Worm (Caenorhabditis elegans): ENCODE data around the gene T21D12.11.

The T21D12.11 gene

DNA sequence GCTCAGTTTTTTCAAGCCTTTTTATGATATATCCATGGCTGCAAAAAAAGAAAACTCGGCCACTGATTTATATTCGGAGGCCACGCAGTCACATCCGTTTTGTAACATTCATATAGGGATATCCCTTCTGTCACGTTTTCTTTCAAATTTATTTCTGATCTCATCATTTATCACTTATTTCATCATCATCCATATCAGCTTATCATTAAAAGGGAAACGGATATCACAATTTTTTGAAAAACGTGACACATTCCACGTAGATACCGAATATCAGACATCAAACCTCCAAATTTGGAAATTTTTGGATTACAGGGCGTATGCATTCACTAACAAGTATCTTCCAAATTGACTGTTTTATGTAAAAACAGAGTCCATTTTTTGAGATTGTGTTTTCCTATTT is 33.5 kb downstream of the T21D12.11 start (continued):
- TF ChIP-seq nhr-42 (GFP tag; IDR thresholded peaks at IDR 0.05) (no peak), zip-2 (tag; optimal IDR thresholded peaks at IDR 0.05) (no peak), unc-39 (tag; optimal IDR thresholded peaks at IDR 0.05) (no peak), lsy-2 (tag; optimal IDR thresholded peaks at IDR 0.05) (peak in 1 of 2 experiments; percentile 8), nhr-28 (tag; optimal IDR thresholded peaks at IDR 0.05) (peak; percentile 40), ces-1 (GFP tag; optimal IDR thresholded peaks at IDR 0.05) (no peak), ztf-11 (tag; optimal IDR thresholded peaks at IDR 0.05) (no peak), ceh-32 (tag; optimal IDR thresholded peaks at IDR 0.05; ENCODE audit: poor library complexity) (no peak), dmd-9 (GFP tag; IDR thresholded peaks at IDR 0.05) (no peak), snpc-1.2 (GFP tag; IDR thresholded peaks at IDR 0.05) (no peak), gei-8 (GFP tag; optimal IDR thresholded peaks at IDR 0.05) (no peak), hif-1 (tag; optimal IDR thresholded peaks at IDR 0.05) (no peak), dpl-1 (GFP tag; optimal IDR thresholded peaks at IDR 0.05) (no peak), nhr-11 (tag; optimal IDR thresholded peaks at IDR 0.05) (no peak), ctbp-1 (GFP tag; IDR thresholded peaks at IDR 0.05) (no peak), Y5F2A.4 (GFP tag; optimal IDR thresholded peaks at IDR 0.05) (no peak), ceh-82 (tag; optimal IDR thresholded peaks at IDR 0.05) (no peak), ceh-28 (tag; optimal IDR thresholded peaks at IDR 0.05) (no peak), dmd-6 (GFP tag; IDR thresholded peaks at IDR 0.05) (no peak), hlh-30 (tag; optimal IDR thresholded peaks at IDR 0.05; ENCODE audit: insufficient read depth) (peak; percentile 70), vab-7 (GFP tag; IDR thresholded peaks at IDR 0.05) (no peak), lir-3 (tag; optimal IDR thresholded peaks at IDR 0.05) (no peak), unc-130 (GFP tag; optimal IDR thresholded peaks at IDR 0.05) (no peak), daf-19 (GFP tag; conservative IDR thresholded peaks at IDR 0.05) (no peak), Y75B8A.6 (GFP tag; IDR thresholded peaks at IDR 0.05) (no peak), ZK337.2 (GFP tag; IDR thresholded peaks at IDR 0.05) (no peak), egl-27 (tag; optimal IDR thresholded peaks at IDR 0.05) (no peak), hmg-1.1 (GFP tag; IDR thresholded peaks at IDR 0.05) (no peak), dve-1 (tag; optimal IDR thresholded peaks at IDR 0.05; ENCODE audit: insufficient read depth) (no peak), F37D6.2 (tag; optimal IDR thresholded peaks at IDR 0.05) (no peak), egl-43 (GFP tag; IDR thresholded peaks at IDR 0.05) (no peak), Y48G9A.11 (GFP tag; IDR thresholded peaks at IDR 0.05) (no peak), tra-1 (GFP tag; IDR thresholded peaks at IDR 0.05) (no peak), snpc-4 (tag; optimal IDR thresholded peaks at IDR 0.05) (no peak), Y105C5A.15 (GFP tag; IDR thresholded peaks at IDR 0.05) (no peak), lin-39 (tag; optimal IDR thresholded peaks at IDR 0.05) (no peak), aha-1 (tag) (no peak), mxl-3 (GFP tag; optimal IDR thresholded peaks at IDR 0.05) (peak; percentile 33), nhr-111 (GFP tag; optimal IDR thresholded peaks at IDR 0.05) (no peak), zag-1 (tag; optimal IDR thresholded peaks at IDR 0.05) (no peak), spr-1 (tag; optimal IDR thresholded peaks at IDR 0.05) (no peak)

DNA sequence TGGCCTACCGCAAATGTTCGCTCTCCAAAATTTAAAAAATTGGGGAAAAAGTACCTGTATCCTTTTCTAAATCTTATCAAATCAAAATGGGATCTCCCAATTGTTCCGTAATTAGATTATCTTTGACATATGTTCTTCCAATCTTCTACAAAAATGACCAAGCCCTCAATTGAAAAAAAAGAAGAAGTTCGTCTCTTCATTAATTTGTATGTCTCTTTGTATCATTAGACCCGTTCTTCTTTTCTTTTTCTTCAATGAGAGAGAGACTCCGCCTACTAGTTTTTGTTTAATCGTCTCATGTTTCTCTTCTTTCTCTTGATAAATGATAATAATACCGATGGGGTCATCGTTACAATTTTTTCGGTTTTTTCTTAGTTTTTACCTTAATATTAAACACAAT is 34.1 kb downstream of the T21D12.11 start:
- TF ChIP-seq tra-1 (GFP tag; IDR thresholded peaks at IDR 0.05) (0 out of 2 replicates have a peak, but pooled peaks have one; percentile 20), aha-1 (tag) (peak; percentile 77), ceh-62 (tag; optimal IDR thresholded peaks at IDR 0.05) (no peak), nhr-6 (tag; optimal IDR thresholded peaks at IDR 0.05) (no peak), nhr-48 (tag; optimal IDR thresholded peaks at IDR 0.05) (peak; percentile 11), lin-13 (GFP tag; optimal IDR thresholded peaks at IDR 0.05) (no peak), F37D6.2 (tag; optimal IDR thresholded peaks at IDR 0.05) (no peak), dmd-6 (GFP tag; IDR thresholded peaks at IDR 0.05) (0 out of 2 replicates have a peak, but pooled peaks have one; percentile 14), mep-1 (tag; optimal IDR thresholded peaks at IDR 0.05) (peak; percentile 4), hlh-30 (tag; optimal IDR thresholded peaks at IDR 0.05; ENCODE audit: insufficient read depth) (peak; percentile 19), unc-62 (GFP tag; optimal IDR thresholded peaks at IDR 0.05 in 1 of 2) (peak in 1 of 2 experiments; percentile 67), unc-62 (tag; optimal IDR thresholded peaks at IDR 0.05) (no peak), lin-1 (GFP tag; IDR thresholded peaks at IDR 0.05) (no peak)
